Fruit fly (Drosophila melanogaster): ENCODE measurements around the gene TpnC73F.

TpnC73F gene

dm6 chr3L:17007041-17007471 is 38.8 kb upstream of the TpnC73F start (continued):
- TF ChIP-seq CG12071 (GFP tag; optimal IDR thresholded peaks at IDR 0.05) (no peak), az2 (GFP tag; optimal IDR thresholded peaks at IDR 0.05) (peak; percentile 3), Hr39 (optimal IDR thresholded peaks at IDR 0.05) (no peak), Dip2 (GFP tag; IDR thresholded peaks at IDR 0.05) (no peak), CG10147 (GFP tag; optimal IDR thresholded peaks at IDR 0.05) (no peak), Ets65A (GFP tag) (no peak), CG9932 (GFP tag; IDR thresholded peaks at IDR 0.05) (no peak; the same call in 1 of the 2 replicates), stc (GFP tag; IDR thresholded peaks at IDR 0.05) (no peak), CG15011 (GFP tag; optimal IDR thresholded peaks at IDR 0.05) (no peak), CG2202 (tag; optimal IDR thresholded peaks at IDR 0.05) (no peak), Stat92E (GFP tag; optimal IDR thresholded peaks at IDR 0.05) (no peak), lov (optimal IDR thresholded peaks at IDR 0.05) (no peak), lov (GFP tag; IDR thresholded peaks at IDR 0.05) (no peak), Hmx (GFP tag; optimal IDR thresholded peaks at IDR 0.05) (no peak), Dfd (GFP tag; optimal IDR thresholded peaks at IDR 0.05) (no peak), CG16815 (GFP tag; optimal IDR thresholded peaks at IDR 0.05) (no peak), Lpt (GFP tag; optimal IDR thresholded peaks at IDR 0.05) (no peak), HmgD (GFP tag; optimal IDR thresholded peaks at IDR 0.05) (no peak), CG11085 (GFP tag; IDR thresholded peaks at IDR 0.05) (peak; percentile 15; the same call in 1 of the 2 replicates), CG3995 (GFP tag; optimal IDR thresholded peaks at IDR 0.05) (no peak), wek (GFP tag; optimal IDR thresholded peaks at IDR 0.05) (no peak), CG6175 (GFP tag; IDR thresholded peaks at IDR 0.05) (peak; percentile 36; the same call in 1 of the 3 replicates), nmo (GFP tag; optimal IDR thresholded peaks at IDR 0.05) (peak; percentile 24), sqz (GFP tag; optimal IDR thresholded peaks at IDR 0.05) (no peak), nerfin-1 (tag; optimal IDR thresholded peaks at IDR 0.05) (no peak), CG7271 (tag; optimal IDR thresholded peaks at IDR 0.05) (no peak), hth (optimal IDR thresholded peaks at IDR 0.05) (no peak), Ravus (GFP tag; IDR thresholded peaks at IDR 0.05) (no peak), CG13296 (GFP tag; optimal IDR thresholded peaks at IDR 0.05) (no peak), CG7963 (GFP tag; IDR thresholded peaks at IDR 0.05; ENCODE audit: partially characterized antibody) (no peak), CG5180 (GFP tag; optimal IDR thresholded peaks at IDR 0.05) (no peak), Lim3 (GFP tag; IDR thresholded peaks at IDR 0.05) (no peak), pnt (GFP tag; optimal IDR thresholded peaks at IDR 0.05) (no peak), ato (GFP tag; IDR thresholded peaks at IDR 0.05; ENCODE audit: partially characterized antibody) (no peak), CG18619 (GFP tag; optimal IDR thresholded peaks at IDR 0.05) (peak; percentile 13), CG4328 (GFP tag; optimal IDR thresholded peaks at IDR 0.05) (no peak), gfzf (GFP tag; optimal IDR thresholded peaks at IDR 0.05) (no peak), CG12744 (GFP tag; optimal IDR thresholded peaks at IDR 0.05) (no peak), CG1602 (GFP tag; optimal IDR thresholded peaks at IDR 0.05) (no peak), cad (GFP tag; optimal IDR thresholded peaks at IDR 0.05) (no peak), CG30020 (tag; optimal IDR thresholded peaks at IDR 0.05) (no peak), ase (GFP tag; IDR thresholded peaks at IDR 0.05) (no peak), sd (tag; optimal IDR thresholded peaks at IDR 0.05) (no peak), TFAM (GFP tag; optimal IDR thresholded peaks at IDR 0.05) (no peak), Ptx1 (GFP tag; IDR thresholded peaks at IDR 0.05) (peak; percentile 44; the same call in 1 of the 2 replicates), CG4617 (GFP tag; optimal IDR thresholded peaks at IDR 0.05; ENCODE audit: borderline replicate concordance) (no peak), MBD-R2 (GFP tag; IDR thresholded peaks at IDR 0.05) (no peak), Sry-β (GFP tag; optimal IDR thresholded peaks at IDR 0.05) (no peak), Ssrp (tag; optimal IDR thresholded peaks at IDR 0.05) (peak; percentile 8), CG8388 (GFP tag; optimal IDR thresholded peaks at IDR 0.05) (no peak), CG13894 (tag; optimal IDR thresholded peaks at IDR 0.05) (no peak), Fer3 (tag; optimal IDR thresholded peaks at IDR 0.05) (peak; percentile 26)
